Fruit fly (Drosophila melanogaster) whole organism, embryonic: ENCODE results near the gene UQCR-14L.

Experiments used
- Aef1 ChIP-seq: fragments of 200-800 bp; sonication (Bioruptor generic); IDR thresholded peaks from 3 replicates; pipeline ENCODE4 v1.3.6; 2022; ENCODE audit warnings: missing biosample characterization, missing genetic modification characterization
- Atf3 ChIP-seq: fragments of 200-800 bp; sonication (Bioruptor generic); optimal IDR thresholded peaks from 3 replicates; lab custom pipeline; 2016; ENCODE audit warnings: missing biosample characterization, missing genetic modification characterization
- Bgb ChIP-seq: fragments of 200-800 bp; sonication (Bioruptor generic); IDR thresholded peaks from 2 replicates; pipeline ENCODE4 v1.3.6; 2022; ENCODE audit warnings: missing biosample characterization, missing genetic modification characterization; ENCODE audit not compliant: partially characterized antibody
- CG10366 ChIP-seq: fragments of 200-800 bp; sonication (Bioruptor generic); IDR thresholded peaks from 2 replicates; pipeline ENCODE4 v1.3.6; 2022; ENCODE audit warnings: missing biosample characterization, missing genetic modification characterization
- CG12299 ChIP-seq: fragments of 200-800 bp; sonication (Bioruptor generic); optimal IDR thresholded peaks from 2 replicates; lab custom pipeline; 2018; ENCODE audit warnings: missing biosample characterization, mild to moderate bottlenecking, missing genetic modification characterization
- CG15011 ChIP-seq: fragments of 200-800 bp; sonication (Bioruptor generic); optimal IDR thresholded peaks from 3 replicates; lab custom pipeline; 2018; ENCODE audit warnings: missing biosample characterization, mild to moderate bottlenecking, missing genetic modification characterization
- CG1529 ChIP-seq: fragments of 200-800 bp; sonication (Bioruptor generic); optimal IDR thresholded peaks from 3 replicates; lab custom pipeline; 2018; ENCODE audit warnings: missing biosample characterization, missing genetic modification characterization
- CG16779 ChIP-seq: fragments of 200-800 bp; sonication (Bioruptor generic); IDR thresholded peaks from 2 replicates; pipeline ENCODE4 v1.3.6; 2022; ENCODE audit warnings: missing biosample characterization, missing genetic modification characterization
- CG17612 ChIP-seq: fragments of 200-800 bp; sonication (Bioruptor generic); IDR thresholded peaks from 2 replicates; pipeline ENCODE4 v1.3.6; 2022; ENCODE audit warnings: missing biosample characterization, missing genetic modification characterization
- CG18619 ChIP-seq: fragments of 200-800 bp; sonication (Bioruptor generic); optimal IDR thresholded peaks from 3 replicates; lab custom pipeline; 2017; ENCODE audit warnings: missing biosample characterization, mild to moderate bottlenecking, missing genetic modification characterization
- CG32532 ChIP-seq: fragments of 200-800 bp; sonication (Bioruptor generic); IDR thresholded peaks from 2 replicates; pipeline ENCODE4 v1.3.6; 2022; ENCODE audit warnings: missing biosample characterization, missing genetic modification characterization
- CG32767 ChIP-seq: fragments of 200-800 bp; sonication (Bioruptor generic); IDR thresholded peaks from 2 replicates; pipeline ENCODE4 v1.3.6; 2022; ENCODE audit warnings: missing biosample characterization, missing genetic modification characterization
- CG3726 ChIP-seq: fragments of 200-800 bp; sonication (Bioruptor generic); IDR thresholded peaks from 3 replicates; pipeline ENCODE4, ENCODE4 v1.3.6; 2022; ENCODE audit warnings: missing biosample characterization, missing genetic modification characterization
- CG4360 ChIP-seq: fragments of 200-800 bp; sonication (Bioruptor generic); IDR thresholded peaks from 2 replicates; pipeline ENCODE4 v1.3.6; 2022; ENCODE audit warnings: missing biosample characterization, missing genetic modification characterization
- CG4730 ChIP-seq: fragments of 200-800 bp; sonication (Bioruptor generic); IDR thresholded peaks from 2 replicates; pipeline ENCODE4 v1.3.6; 2022; ENCODE audit warnings: missing biosample characterization, missing genetic modification characterization
- CG6791 ChIP-seq: fragments of 200-800 bp; sonication (Bioruptor generic); IDR thresholded peaks from 3 replicates; pipeline ENCODE4 v1.3.6; 2022; ENCODE audit warnings: missing biosample characterization, missing genetic modification characterization; ENCODE audit not compliant: partially characterized antibody
- CG7786 ChIP-seq: fragments of 200-800 bp; sonication (Bioruptor generic); optimal IDR thresholded peaks from 2 replicates; lab custom pipeline; 2016; ENCODE audit warnings: missing biosample characterization, missing genetic modification characterization
- CG7963 ChIP-seq: fragments of 200-800 bp; sonication (Bioruptor generic); IDR thresholded peaks from 3 replicates; pipeline ENCODE4 v1.3.6; 2022; ENCODE audit warnings: missing biosample characterization, missing genetic modification characterization; ENCODE audit not compliant: partially characterized antibody
- CG9437 ChIP-seq: fragments of 200-800 bp; sonication (Bioruptor generic); optimal IDR thresholded peaks from 2 replicates; lab custom pipeline; 2018; ENCODE audit warnings: missing biosample characterization, mild to moderate bottlenecking, missing genetic modification characterization
- CHES-1-like ChIP-seq: fragments of 200-800 bp; sonication (Bioruptor generic); optimal IDR thresholded peaks from 2 replicates; lab custom pipeline; 2016; ENCODE audit warnings: missing biosample characterization, missing genetic modification characterization
- Chrac-16 ChIP-seq: fragments of 200-800 bp; sonication (Bioruptor generic); optimal IDR thresholded peaks from 3 replicates; lab custom pipeline; 2016; ENCODE audit warnings: missing biosample characterization, missing genetic modification characterization
- Dll ChIP-seq: fragments of 200-800 bp; sonication (Bioruptor generic); IDR thresholded peaks from 4 replicates; pipeline ENCODE4 v1.3.6; 2022; ENCODE audit warnings: missing biosample characterization, missing genetic modification characterization; ENCODE audit not compliant: partially characterized antibody
- Elba2 ChIP-seq: fragments of 200-800 bp; sonication (Bioruptor generic); optimal IDR thresholded peaks from 3 replicates; lab custom pipeline; 2016; ENCODE audit warnings: missing biosample characterization, missing genetic modification characterization
- Ets65A ChIP-seq: fragments of 200-800 bp; sonication (Bioruptor generic); peaks from one replicate; lab custom pipeline; 2016; ENCODE audit warnings: missing biosample characterization, missing genetic modification characterization
- Ets97D ChIP-seq: fragments of 200-800 bp; sonication (Bioruptor generic); optimal IDR thresholded peaks from 3 replicates; lab custom pipeline; 2016; ENCODE audit warnings: missing biosample characterization, missing genetic modification characterization
- Fer1 ChIP-seq: fragments of 200-800 bp; sonication (Bioruptor generic); optimal IDR thresholded peaks from 2 replicates; lab custom pipeline; 2017; ENCODE audit warnings: missing biosample characterization, mild to moderate bottlenecking, missing genetic modification characterization
- HLH3B ChIP-seq: fragments of 200-800 bp; sonication (Bioruptor generic); IDR thresholded peaks from 2 replicates; pipeline ENCODE4 v1.3.6; 2022; ENCODE audit warnings: missing biosample characterization, missing genetic modification characterization
- Nf-YB ChIP-seq: fragments of 200-800 bp; sonication (Bioruptor generic); optimal IDR thresholded peaks from 3 replicates; lab custom pipeline; 2019; ENCODE audit warnings: missing biosample characterization, mild to moderate bottlenecking, missing genetic modification characterization, moderate library complexity
- NfI ChIP-seq: fragments of 200-800 bp; sonication (Bioruptor generic); optimal IDR thresholded peaks from 3 replicates; lab custom pipeline; 2018; ENCODE audit warnings: missing biosample characterization, mild to moderate bottlenecking, missing genetic modification characterization, moderate library complexity
- Optix ChIP-seq: fragments of 200-800 bp; sonication (Bioruptor generic); IDR thresholded peaks from 3 replicates; pipeline ENCODE4 v1.3.6; 2022; ENCODE audit warnings: missing biosample characterization, missing genetic modification characterization
- Scr ChIP-seq: fragments of 200-800 bp; sonication (Bioruptor generic); IDR thresholded peaks from 2 replicates; pipeline ENCODE4 v1.3.6; 2022; ENCODE audit warnings: missing biosample characterization, missing genetic modification characterization; ENCODE audit not compliant: partially characterized antibody
- Vsx1 ChIP-seq: fragments of 200-800 bp; sonication (Bioruptor generic); optimal IDR thresholded peaks from 2 replicates; lab custom pipeline; 2017; ENCODE audit warnings: missing biosample characterization, mild to moderate bottlenecking, missing genetic modification characterization, missing genetic modification reagents
- YL-1 ChIP-seq: fragments of 200-800 bp; sonication (Bioruptor generic); optimal IDR thresholded peaks from 3 replicates; lab custom pipeline; 2017; ENCODE audit warnings: missing biosample characterization, mild to moderate bottlenecking, missing genetic modification characterization
- bab2 ChIP-seq: fragments of 200-800 bp; sonication (Bioruptor generic); optimal IDR thresholded peaks from 2 replicates; lab custom pipeline; 2016; ENCODE audit warnings: missing biosample characterization, missing genetic modification characterization
- bcd ChIP-seq: fragments of 200-800 bp; sonication (Bioruptor generic); optimal IDR thresholded peaks from 2 replicates; lab custom pipeline; 2017; ENCODE audit warnings: missing biosample characterization, mild to moderate bottlenecking, missing genetic modification characterization
- da ChIP-seq: fragments of 200-800 bp; sonication (Bioruptor generic); optimal IDR thresholded peaks from 2 replicates; lab custom pipeline; 2016; ENCODE audit warnings: missing biosample characterization, missing genetic modification characterization
- eve ChIP-seq, 2 experiments: fragments of >200 bp; optimal IDR thresholded peaks; 2 replicates each; lab custom pipeline; 2017; ENCODE audit warnings: missing biosample characterization in 2 of 2, missing genetic modification characterization in 2 of 2
- her ChIP-seq: fragments of 200-800 bp; sonication (Bioruptor generic); optimal IDR thresholded peaks from 2 replicates; lab custom pipeline; 2016; ENCODE audit warnings: missing biosample characterization, missing genetic modification characterization
- hth ChIP-seq: fragments of >200 bp; optimal IDR thresholded peaks from 2 replicates; lab custom pipeline; 2017; ENCODE audit warnings: inconsistent platforms
- insv ChIP-seq, 2 experiments: fragments of 200-800 bp; sonication (Bioruptor generic); optimal IDR thresholded peaks; 3 replicates each; lab custom pipeline; 2016 to 2018; ENCODE audit warnings: missing biosample characterization in 2 of 2, missing genetic modification characterization in 2 of 2
- lola ChIP-seq, 3 experiments: fragments of >200 bp in 2 of 3; fragments of 200-800 bp in 1 of 3; sonication (Bioruptor generic) in 1 of 3; optimal IDR thresholded peaks; 2 replicates each; lab custom pipeline; 2017 to 2019; ENCODE audit warnings: missing biosample characterization in 3 of 3, missing genetic modification characterization in 3 of 3, mild to moderate bottlenecking in 1 of 3, moderate library complexity in 1 of 3
- luna ChIP-seq: fragments of 200-800 bp; sonication (Bioruptor generic); optimal IDR thresholded peaks from 2 replicates; lab custom pipeline; 2016; ENCODE audit warnings: missing biosample characterization, missing genetic modification characterization
- pan ChIP-seq, 4 experiments: fragments of >200 bp in 3 of 4; fragments of 200-800 bp in 1 of 4; sonication (Bioruptor generic) in 1 of 4; optimal IDR thresholded peaks in 3 of 4; IDR thresholded peaks in 1 of 4; 2 replicates each; pipeline versions ENCODE4 v1.3.6 to Lab custom; 2017 to 2022; ENCODE audit warnings: missing biosample characterization in 2 of 4, missing genetic modification characterization in 2 of 4, mixed read lengths in 1 of 4
- sqz ChIP-seq: fragments of 200-800 bp; sonication (Bioruptor generic); optimal IDR thresholded peaks from 3 replicates; lab custom pipeline; 2018; ENCODE audit warnings: missing biosample characterization, mild to moderate bottlenecking, missing genetic modification characterization
- stwl ChIP-seq: fragments of 200-800 bp; sonication (Bioruptor generic); optimal IDR thresholded peaks from 3 replicates; lab custom pipeline; 2018; ENCODE audit warnings: missing biosample characterization, mild to moderate bottlenecking, missing genetic modification characterization, moderate library complexity
- sug ChIP-seq: fragments of 200-800 bp; optimal IDR thresholded peaks from 2 replicates; lab custom pipeline; 2019; ENCODE audit warnings: missing biosample characterization, mild to moderate bottlenecking, missing genetic modification characterization, moderate library complexity
- tio ChIP-seq: fragments of 200-800 bp; sonication (Bioruptor generic); optimal IDR thresholded peaks from 2 replicates; lab custom pipeline; 2017; ENCODE audit warnings: missing biosample characterization, missing genetic modification characterization, inconsistent platforms
- toy ChIP-seq: fragments of 200-800 bp; sonication (Bioruptor generic); IDR thresholded peaks from 2 replicates; pipeline ENCODE4 v1.3.6; 2022; ENCODE audit warnings: missing biosample characterization, missing genetic modification characterization
- tup ChIP-seq: fragments of 200-800 bp; sonication (Bioruptor generic); optimal IDR thresholded peaks from 2 replicates; lab custom pipeline; 2016; ENCODE audit warnings: missing biosample characterization, mild to moderate bottlenecking, missing genetic modification characterization, moderate library complexity
- unpg ChIP-seq: fragments of 200-800 bp; sonication (Bioruptor generic); optimal IDR thresholded peaks from 3 replicates; lab custom pipeline; 2018; ENCODE audit warnings: missing biosample characterization, mild to moderate bottlenecking, missing genetic modification characterization, moderate library complexity
- vfl ChIP-seq: fragments of 200-800 bp; sonication (Bioruptor generic); optimal IDR thresholded peaks from 2 replicates; lab custom pipeline; 2016; ENCODE audit warnings: missing biosample characterization, missing genetic modification characterization
- zfh2 ChIP-seq: fragments of 200-800 bp; sonication (Bioruptor generic); optimal IDR thresholded peaks from 2 replicates; lab custom pipeline; 2016; ENCODE audit warnings: missing biosample characterization, missing genetic modification characterization

The UQCR-14L gene

DNA sequence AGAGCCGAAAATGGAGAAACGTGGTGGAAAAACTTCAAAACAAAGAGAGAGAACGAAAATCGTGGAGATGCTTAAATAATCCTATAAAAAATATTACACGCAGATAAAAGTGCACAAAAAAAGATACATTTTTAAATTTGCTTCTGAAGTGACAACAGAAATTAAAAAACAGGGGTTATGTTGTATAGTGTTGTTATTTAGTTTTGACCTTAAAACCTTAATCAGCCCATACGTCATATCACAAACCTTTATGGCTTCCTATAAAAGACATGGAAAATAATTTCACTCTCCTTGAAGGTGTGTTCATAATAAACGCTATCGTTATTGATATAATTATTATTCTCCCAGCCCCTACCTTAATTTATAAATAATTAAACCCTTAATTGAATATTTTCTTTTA lies 33.3 kb downstream of the UQCR-14L start (continued):
- TF ChIP-seq tio (GFP tag; lab: Kevin White, UChicago) (peak; percentile 62), unpg (GFP tag; lab: Kevin White, UChicago) (peak; percentile 14), Elba2 (GFP tag; lab: Kevin White, UChicago) (no peak), HLH3B (GFP tag; lab: Robert Waterston, UW) (no peak), Scr (GFP tag; lab: Robert Waterston, UW) (no peak), Optix (no peak), Ets97D (GFP tag; lab: Kevin White, UChicago) (no peak), stwl (tag; lab: Kevin White, UChicago) (no peak), CG6791 (GFP tag; lab: Robert Waterston, UW) (no peak), CHES-1-like (GFP tag; lab: Kevin White, UChicago) (no peak), Vsx1 (GFP tag; lab: Kevin White, UChicago) (no peak), Atf3 (GFP tag; lab: Kevin White, UChicago) (peak; percentile 12), bcd (GFP tag; lab: Kevin White, UChicago) (no peak), sug (no peak), Dll (GFP tag; lab: Robert Waterston, UW) (no peak), vfl (no peak), luna (GFP tag; lab: Kevin White, UChicago) (no peak), CG32532 (GFP tag; lab: Robert Waterston, UW) (no peak), CG32767 (no peak), CG15011 (peak; percentile 1), CG7786 (GFP tag; lab: Kevin White, UChicago) (peak; percentile 6), Ets65A (GFP tag; lab: Kevin White, UChicago) (no peak), CG10366 (GFP tag; lab: Robert Waterston, UW) (no peak), lola (GFP tag; optimal IDR thresholded peaks at IDR 0.05; lab: Kevin White, UChicago) (no peak), da (no peak), YL-1 (GFP tag; lab: Kevin White, UChicago) (no peak), CG18619 (GFP tag; lab: Kevin White, UChicago) (peak; percentile 45), eve (GFP tag; optimal IDR thresholded peaks at IDR 0.05; lab: Kevin White, UChicago) (no peak), pan (optimal IDR thresholded peaks at IDR 0.05; lab: Kevin White, UChicago) (no peak), pan (GFP tag; optimal IDR thresholded peaks at IDR 0.05 in 1 of 2, IDR thresholded peaks at IDR 0.05 in 1 of 2) (no peak), Bgb (GFP tag; lab: Robert Waterston, UW) (no peak), tup (GFP tag; lab: Kevin White, UChicago) (no peak), sqz (GFP tag; lab: Kevin White, UChicago) (no peak), CG4360 (GFP tag; lab: Robert Waterston, UW) (no peak), CG1529 (peak; percentile 21), bab2 (GFP tag; lab: Kevin White, UChicago) (peak; percentile 9), CG7963 (no peak), CG4730 (GFP tag; lab: Robert Waterston, UW) (no peak), Chrac-16 (GFP tag; lab: Kevin White, UChicago) (peak; percentile 4), insv (GFP tag; optimal IDR thresholded peaks at IDR 0.05; lab: Kevin White, UChicago) (no peak), toy (no peak), CG16779 (no peak), CG9437 (GFP tag; lab: Kevin White, UChicago) (no peak), CG12299 (tag; lab: Kevin White, UChicago) (no peak), CG3726 (GFP tag; lab: Robert Waterston, UW) (no peak), NfI (GFP tag; lab: Kevin White, UChicago) (peak; percentile 40), Fer1 (no peak), her (GFP tag; lab: Kevin White, UChicago) (no peak), Aef1 (GFP tag; lab: Robert Waterston, UW) (no peak), zfh2 (no peak), Nf-YB (no peak), hth (lab: Kevin White, UChicago) (no peak), CG17612 (GFP tag; lab: Robert Waterston, UW) (no peak)
